Fruit fly (Drosophila melanogaster): Measurements from ENCODE around the gene Pcif1.

- no peak for TF ChIP-seq toe (GFP tag; optimal IDR thresholded peaks at IDR 0.05)
- no peak for TF ChIP-seq CG14711 (tag; optimal IDR thresholded peaks at IDR 0.05)
- TF ChIP-seq ovo (GFP tag; optimal IDR thresholded peaks at IDR 0.05) = no peak
- TF ChIP-seq CG12768 (GFP tag; optimal IDR thresholded peaks at IDR 0.05) = no peak
Measured at dm6 chr3L:20789299-20789698, 3.3 kb upstream of the Pcif1 start.

All from whole organism, adult.